Fruit fly (Drosophila melanogaster): Measurements from ENCODE around the gene CG44000.

CG44000 gene

DNA sequence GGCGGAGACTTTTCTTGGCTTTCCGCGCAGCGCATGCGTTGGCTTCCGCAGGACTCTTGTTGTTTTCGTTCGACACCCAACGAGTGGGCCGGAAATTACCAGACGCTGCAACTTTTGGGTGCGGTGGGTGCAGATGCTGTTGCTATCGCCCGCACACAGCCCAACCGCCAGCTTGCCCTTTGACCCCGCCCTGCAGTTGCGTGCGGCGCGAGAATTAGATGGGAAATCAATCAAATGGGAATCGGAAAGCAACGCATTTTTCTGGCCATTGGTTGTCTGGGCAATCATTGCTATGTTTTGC is 37.7 kb upstream of the CG44000 start:
- TF ChIP-seq psq (GFP tag; optimal IDR thresholded peaks at IDR 0.05) (no peak), Dif (GFP tag; optimal IDR thresholded peaks at IDR 0.05; ENCODE audit: partially characterized antibody) (peak; percentile 21), Sp1 (GFP tag; optimal IDR thresholded peaks at IDR 0.05) (no peak), CG32264 (GFP tag; optimal IDR thresholded peaks at IDR 0.05) (no peak), rgr (GFP tag; optimal IDR thresholded peaks at IDR 0.05) (no peak)

DNA sequence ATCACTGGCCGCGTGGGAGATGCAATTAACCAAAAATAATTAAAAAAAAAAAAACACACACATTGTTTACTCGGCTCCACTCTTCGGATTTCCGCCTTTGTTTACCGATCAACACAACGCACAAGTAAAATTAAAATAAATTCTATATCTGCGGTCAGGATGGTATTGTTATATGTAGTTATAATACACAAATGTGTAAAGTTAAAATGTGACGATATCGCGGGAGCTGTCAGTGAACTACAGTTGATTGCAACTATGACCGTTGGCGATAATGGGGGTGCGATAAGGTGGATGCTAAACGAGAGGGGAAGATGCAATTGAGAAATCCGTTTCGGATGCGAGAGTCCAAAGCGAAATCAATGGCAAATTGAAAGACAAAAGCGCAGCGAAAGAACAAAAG is 36.7 kb upstream of the CG44000 start:
- TF ChIP-seq Abd-B (GFP tag; optimal IDR thresholded peaks at IDR 0.05) (no peak), dsf (GFP tag; optimal IDR thresholded peaks at IDR 0.05; ENCODE audit: borderline replicate concordance) (no peak), Vsx2 (GFP tag; optimal IDR thresholded peaks at IDR 0.05; ENCODE audit: partially characterized antibody) (no peak), CrebA (GFP tag; optimal IDR thresholded peaks at IDR 0.05; ENCODE audit: borderline replicate concordance) (no peak), dl (GFP tag; optimal IDR thresholded peaks at IDR 0.05; ENCODE audit: insufficient read depth in 1 of 2, partially characterized antibody in 2 of 2) (no peak), N (GFP tag; optimal IDR thresholded peaks at IDR 0.05) (no peak), CG9705 (GFP tag; optimal IDR thresholded peaks at IDR 0.05) (no peak), br (GFP tag; optimal IDR thresholded peaks at IDR 0.05) (no peak), Rel (GFP tag; optimal IDR thresholded peaks at IDR 0.05) (no peak), Rel (tag; optimal IDR thresholded peaks at IDR 0.05) (no peak), h (GFP tag; optimal IDR thresholded peaks at IDR 0.05) (no peak)

DNA sequence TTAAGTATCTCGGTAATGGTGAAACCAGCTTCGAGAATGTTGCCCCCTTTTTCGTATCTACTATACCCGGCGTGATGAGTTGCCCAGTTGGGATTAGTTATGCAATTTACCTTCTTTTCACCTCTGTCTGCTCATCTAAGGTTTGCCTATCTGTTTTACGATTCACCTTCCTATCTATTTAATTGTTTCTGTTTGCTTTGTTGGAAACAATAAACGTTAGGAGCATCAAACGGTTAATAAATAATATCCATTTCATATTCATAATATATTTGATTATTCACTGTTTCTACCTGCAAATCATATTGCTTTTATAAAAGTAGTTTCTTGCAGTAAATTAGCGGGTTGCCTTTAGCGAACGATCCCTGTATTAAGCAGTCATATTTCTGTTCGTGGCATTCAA is 35.8 kb upstream of the CG44000 start:
- TF ChIP-seq br (GFP tag; optimal IDR thresholded peaks at IDR 0.05) (peak; percentile 17), Abd-B (GFP tag; optimal IDR thresholded peaks at IDR 0.05) (no peak), Hr83 (GFP tag; optimal IDR thresholded peaks at IDR 0.05; ENCODE audit: poor library complexity, severe bottlenecking) (no peak), ey (GFP tag; optimal IDR thresholded peaks at IDR 0.05) (no peak), usp (GFP tag; optimal IDR thresholded peaks at IDR 0.05) (no peak), dl (GFP tag; optimal IDR thresholded peaks at IDR 0.05; ENCODE audit: insufficient read depth in 1 of 2, partially characterized antibody in 2 of 2) (no peak), lola (GFP tag; optimal IDR thresholded peaks at IDR 0.05) (no peak), h (GFP tag; optimal IDR thresholded peaks at IDR 0.05) (no peak), CG9705 (GFP tag; optimal IDR thresholded peaks at IDR 0.05) (no peak), Hnf4 (GFP tag; optimal IDR thresholded peaks at IDR 0.05) (no peak), CG32264 (GFP tag; optimal IDR thresholded peaks at IDR 0.05) (no peak), Rel (GFP tag; optimal IDR thresholded peaks at IDR 0.05) (no peak), Rel (tag; optimal IDR thresholded peaks at IDR 0.05) (peak; percentile 15), Hr78 (GFP tag; optimal IDR thresholded peaks at IDR 0.05) (no peak), woc (GFP tag; optimal IDR thresholded peaks at IDR 0.05) (no peak), sage (GFP tag; optimal IDR thresholded peaks at IDR 0.05) (no peak), CrebA (GFP tag; optimal IDR thresholded peaks at IDR 0.05; ENCODE audit: borderline replicate concordance) (no peak), brk (GFP tag; optimal IDR thresholded peaks at IDR 0.05) (no peak), Vsx2 (GFP tag; optimal IDR thresholded peaks at IDR 0.05; ENCODE audit: partially characterized antibody) (no peak), OdsH (GFP tag; optimal IDR thresholded peaks at IDR 0.05) (peak; percentile 16), rgr (GFP tag; optimal IDR thresholded peaks at IDR 0.05) (peak; percentile 9), N (GFP tag; optimal IDR thresholded peaks at IDR 0.05) (no peak), Mio (GFP tag; optimal IDR thresholded peaks at IDR 0.05) (no peak), foxo (GFP tag; optimal IDR thresholded peaks at IDR 0.05) (peak in 1 of 2 experiments; percentile 6), psq (GFP tag; optimal IDR thresholded peaks at IDR 0.05) (no peak), dsf (GFP tag; optimal IDR thresholded peaks at IDR 0.05; ENCODE audit: borderline replicate concordance) (no peak), Myc (optimal IDR thresholded peaks at IDR 0.05) (no peak), Dif (GFP tag; optimal IDR thresholded peaks at IDR 0.05; ENCODE audit: partially characterized antibody) (no peak)

DNA sequence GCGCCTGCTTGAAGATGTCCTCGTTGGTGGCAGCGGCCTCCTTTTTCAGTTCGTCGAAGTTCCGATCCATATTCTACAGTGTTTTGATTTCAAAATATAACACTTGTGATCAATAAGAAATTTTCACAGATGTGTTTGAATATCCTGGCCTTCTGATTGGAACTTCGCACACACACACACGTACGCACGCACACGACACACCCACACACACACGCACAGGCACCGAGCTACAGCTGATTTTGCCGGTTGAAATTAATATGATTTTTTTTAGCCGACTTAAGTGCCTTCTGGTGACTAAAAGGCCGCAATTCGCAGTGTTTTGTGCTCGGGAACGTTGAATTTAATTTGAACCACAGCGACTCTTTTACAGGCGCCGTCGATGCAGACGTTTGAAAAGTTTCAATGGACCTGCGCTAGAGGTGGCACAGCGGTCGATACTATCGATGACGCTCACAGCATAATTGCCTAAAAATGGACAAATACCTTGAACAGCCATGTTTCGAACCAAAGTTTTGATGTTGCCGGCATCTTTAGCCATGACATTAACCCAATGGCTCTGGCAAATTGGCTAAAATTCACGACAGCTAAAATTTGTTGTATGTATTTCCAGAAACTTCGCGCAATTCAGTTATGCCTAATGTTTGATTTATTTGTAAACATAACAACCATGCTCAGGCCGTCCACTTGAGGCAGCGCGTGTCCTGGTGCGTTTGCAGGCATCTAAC is 33.6 kb upstream of the CG44000 start, which contains the start of gene Rtnl1:
Gene Rtnl1 (minus strand): TSS at position 415 of the 725 bp plus-strand sequence.
- peak; percentile 17 for TF ChIP-seq HLH106 (tag; optimal IDR thresholded peaks at IDR 0.05)
- peak; percentile 92 for TF ChIP-seq Myc (optimal IDR thresholded peaks at IDR 0.05)
- no peak for TF ChIP-seq GATAd (GFP tag; optimal IDR thresholded peaks at IDR 0.05)
- TF ChIP-seq Sp1 (GFP tag; optimal IDR thresholded peaks at IDR 0.05), result peak; percentile 54
- TF ChIP-seq Abd-B (GFP tag; optimal IDR thresholded peaks at IDR 0.05), result no peak
- TF ChIP-seq br (GFP tag; optimal IDR thresholded peaks at IDR 0.05), result peak; percentile 29
- TF ChIP-seq Hr78 (GFP tag; optimal IDR thresholded peaks at IDR 0.05), result no peak
- TF ChIP-seq fru (GFP tag; optimal IDR thresholded peaks at IDR 0.05), result peak; percentile 23
- peak; percentile 12 for TF ChIP-seq CG9705 (GFP tag; optimal IDR thresholded peaks at IDR 0.05)
- peak; percentile 69 for TF ChIP-seq rgr (GFP tag; optimal IDR thresholded peaks at IDR 0.05)
- TF ChIP-seq sv (GFP tag; optimal IDR thresholded peaks at IDR 0.05), result no peak
- peak in 1 of 2 experiments; percentile 27 for TF ChIP-seq foxo (GFP tag; optimal IDR thresholded peaks at IDR 0.05)
- peak; percentile 78 for TF ChIP-seq Hr83 (GFP tag; optimal IDR thresholded peaks at IDR 0.05; ENCODE audit: poor library complexity, severe bottlenecking)
- no peak for TF ChIP-seq Vsx2 (GFP tag; optimal IDR thresholded peaks at IDR 0.05; ENCODE audit: partially characterized antibody)
- TF ChIP-seq Dif (GFP tag; optimal IDR thresholded peaks at IDR 0.05; ENCODE audit: partially characterized antibody), result peak; percentile 57
- no peak for TF ChIP-seq Rel (GFP tag; optimal IDR thresholded peaks at IDR 0.05)
- TF ChIP-seq Rel (tag; optimal IDR thresholded peaks at IDR 0.05), result peak; percentile 57
- no peak for TF ChIP-seq CG32264 (GFP tag; optimal IDR thresholded peaks at IDR 0.05)
- TF ChIP-seq Jra (GFP tag; optimal IDR thresholded peaks at IDR 0.05), result peak; percentile 65
- TF ChIP-seq h (GFP tag; optimal IDR thresholded peaks at IDR 0.05), result peak; percentile 60
